Fruit fly (Drosophila melanogaster) whole organism, larva: ENCODE results near the gene Rab18.

ENCODE experiments used
- noc ChIP-seq: fragments of 200-800 bp; sonication (Bioruptor generic); optimal IDR thresholded peaks from 3 replicates; lab custom pipeline; 2019; ENCODE audit warnings: missing biosample characterization, mild to moderate bottlenecking, missing genetic modification characterization, moderate library complexity

Gene Rab18

dm6 chrX:5671537-5672029 lies at the start of gene Rab18:
TSS of gene Rab18 (minus strand) at chrX:5671812.
- TF ChIP-seq noc (tag; lab: Kevin White, UChicago) = no peak

- TF ChIP-seq noc (tag; lab: Kevin White, UChicago) = peak; percentile 98
These were observed 46.9 kb upstream of the Rab18 start for dm6 chrX:5718476-5719012.

- TF ChIP-seq noc (tag; lab: Kevin White, UChicago) = no peak
These were observed 46.3 kb upstream of the Rab18 start, which contains the start of gene CG33080 for dm6 chrX:5717741-5718475. TSS of gene CG33080 (minus strand) at chrX:5717778.

dm6 chrX:5715455-5716227 lies 44.0 kb upstream of the Rab18 start:
- peak; percentile 95 for TF ChIP-seq noc (tag; lab: Kevin White, UChicago)

dm6 chrX:5714786-5715185 lies 43.2 kb upstream of the Rab18 start:
- no peak for TF ChIP-seq noc (tag; lab: Kevin White, UChicago)

dm6 chrX:5712966-5713365 lies 41.4 kb upstream of the Rab18 start:
- TF ChIP-seq noc (tag; lab: Kevin White, UChicago) = no peak

dm6 chrX:5705899-5706312 lies 34.3 kb upstream of the Rab18 start:
- TF ChIP-seq noc (tag; lab: Kevin White, UChicago) = peak; percentile 43

- TF ChIP-seq noc (tag; lab: Kevin White, UChicago) = no peak
These were observed 33.5 kb upstream of the Rab18 start for dm6 chrX:5705097-5705496.

- TF ChIP-seq noc (tag; lab: Kevin White, UChicago) = peak; percentile 47
These were observed 28.3 kb upstream of the Rab18 start for dm6 chrX:5699824-5700498.

dm6 chrX:5698087-5698727 lies 26.6 kb upstream of the Rab18 start, which contains the start of gene AdamTS-B:
TSS of gene AdamTS-B (plus strand) at chrX:5698557.
- TF ChIP-seq noc (tag; lab: Kevin White, UChicago) = peak; percentile 57

dm6 chrX:5696436-5697022 lies 24.9 kb upstream of the Rab18 start:
- peak; percentile 88 for TF ChIP-seq noc (tag; lab: Kevin White, UChicago)

dm6 chrX:5695958-5696357 lies 24.3 kb upstream of the Rab18 start:
- no peak for TF ChIP-seq noc (tag; lab: Kevin White, UChicago)

dm6 chrX:5695035-5695434 lies 23.4 kb upstream of the Rab18 start, which contains the start of gene CG3149:
TSS of gene CG3149 (minus strand) at chrX:5695205.
- no peak for TF ChIP-seq noc (tag; lab: Kevin White, UChicago)

dm6 chrX:5690651-5691379 lies 19.2 kb upstream of the Rab18 start:
- no peak for TF ChIP-seq noc (tag; lab: Kevin White, UChicago)
